Worm (Caenorhabditis elegans) whole organism, young adult: Measurements from ENCODE around the gene M05D6.9.

Experiments
- F49E8.2 ChIP-seq: sonication (generic microtip); optimal IDR thresholded peaks from 3 replicates; lab custom pipeline; 2017; ENCODE audit warnings: missing genetic modification characterization, mild to moderate bottlenecking, missing compliant biosample characterization, antibody characterized with exemption, moderate library complexity; ENCODE audit not compliant: insufficient read depth
- T07F8.4 ChIP-seq: sonication (generic microtip); optimal IDR thresholded peaks from 2 replicates; lab custom pipeline; 2016; ENCODE audit warnings: mild to moderate bottlenecking, missing genetic modification characterization, moderate library complexity, missing compliant biosample characterization
- attf-5 ChIP-seq: fragments of 200-800 bp; sonication (Bioruptor generic); optimal IDR thresholded peaks from 2 replicates; lab custom pipeline; 2018; ENCODE audit warnings: mild to moderate bottlenecking, missing genetic modification characterization, missing compliant biosample characterization
- hlh-12 ChIP-seq: sonication (generic microtip); optimal IDR thresholded peaks from 2 replicates; lab custom pipeline; 2016; ENCODE audit warnings: missing genetic modification characterization, missing compliant biosample characterization
- snpc-4 ChIP-seq, 5 experiments: fragments of 150-350 bp in 1 of 5; sonication (generic microtip) in 4 of 5; optimal IDR thresholded peaks; 2 replicates each; lab custom pipeline; 2014 to 2018; ENCODE audit warnings: missing genetic modification characterization in 5 of 5, missing biosample characterization in 3 of 5, antibody characterized with exemption in 2 of 5, mild to moderate bottlenecking in 2 of 5, missing compliant biosample characterization in 2 of 5, missing genotype in 2 of 5, moderate library complexity in 2 of 5, missing genetic modification reagents in 1 of 5

DNA sequence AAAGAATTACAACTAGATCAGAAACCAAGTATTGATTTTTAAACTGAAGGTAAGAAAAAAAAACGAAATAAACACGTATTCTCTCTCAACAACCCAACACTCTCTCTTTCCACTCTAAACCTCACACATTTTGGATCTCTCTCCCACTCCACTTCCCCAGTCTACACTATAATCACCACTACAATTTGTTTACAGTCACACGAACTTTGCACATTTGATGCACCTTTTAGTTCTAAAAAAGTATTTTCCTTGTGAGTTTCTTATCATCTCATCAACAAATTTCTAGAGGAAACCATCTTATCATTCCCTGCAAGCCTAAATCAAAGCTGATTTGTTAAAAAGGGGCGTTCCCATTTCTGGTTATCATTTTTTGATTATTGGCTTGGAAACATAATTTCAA is 9.5 kb upstream of the M05D6.9 start:
- TF ChIP-seq hlh-12 (tag; lab: Kevin White, UChicago) = no peak
- TF ChIP-seq F49E8.2 (tag; lab: Kevin White, UChicago) = no peak
- no peak for TF ChIP-seq snpc-4 (GFP tag; optimal IDR thresholded peaks at IDR 0.05; lab: Kevin White, UChicago)
- TF ChIP-seq snpc-4 (tag; optimal IDR thresholded peaks at IDR 0.05; lab: Kevin White, UChicago) = no peak
- TF ChIP-seq T07F8.4 (tag; lab: Kevin White, UChicago) = no peak
- no peak for TF ChIP-seq attf-5 (GFP tag; lab: Kevin White, UChicago)
